Worm (Caenorhabditis elegans): Measurements from ENCODE around the gene F59E12.9.

DNA sequence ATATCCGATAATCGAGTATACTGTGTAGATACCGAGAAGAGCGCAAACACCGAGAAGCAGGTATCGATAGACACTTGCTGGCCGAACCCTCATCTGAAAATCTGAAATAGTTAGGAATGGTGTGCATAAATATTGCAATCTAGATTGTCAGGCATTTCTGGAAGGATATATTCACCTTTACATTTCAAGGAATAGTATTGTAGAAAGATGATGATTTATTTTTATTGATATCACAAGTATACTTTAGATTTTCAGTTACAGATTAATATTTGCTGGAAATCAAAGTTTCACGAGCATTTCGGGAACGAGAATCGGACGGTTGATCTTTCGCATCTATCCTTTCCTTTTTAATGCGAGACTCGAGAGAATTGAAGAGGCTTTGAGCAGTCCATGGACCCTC, 12.8 kb upstream of the F59E12.9 start, which contains the start of gene fut-3:
- TF ChIP-seq him-1 (tag; optimal IDR thresholded peaks at IDR 0.05), result no peak
- no peak for TF ChIP-seq dao-5 (tag; optimal IDR thresholded peaks at IDR 0.05)
- no peak for TF ChIP-seq W03F9.2 (tag; optimal IDR thresholded peaks at IDR 0.05)
